Worm (Caenorhabditis elegans) whole organism, L4 larva: ENCODE data around the gene ZK1067.4.

ENCODE experiments used
- D1046.2 ChIP-seq: fragments of 200-800 bp; sonication (Bioruptor generic); IDR thresholded peaks from 2 replicates; pipeline ENCODE4 v1.3.6; 2022; ENCODE audit warnings: missing genetic modification characterization, missing compliant biosample characterization
- R02D3.7 ChIP-seq: fragments of 150-350 bp; sonication (generic microtip); optimal IDR thresholded peaks from 3 replicates; lab custom pipeline; 2014; ENCODE audit warnings: missing biosample characterization, missing genetic modification characterization
- T20F7.1 ChIP-seq: fragments of 200-800 bp; sonication (Bioruptor generic); optimal IDR thresholded peaks from 2 replicates; lab custom pipeline; 2018; ENCODE audit warnings: mild to moderate bottlenecking, missing genetic modification characterization, missing compliant biosample characterization
- Y48G9A.11 ChIP-seq: fragments of 200-800 bp; sonication (Bioruptor generic); IDR thresholded peaks from 2 replicates; pipeline ENCODE4 v1.3.6; 2022; ENCODE audit warnings: missing genetic modification reagents, missing genetic modification characterization, missing compliant biosample characterization
- Y5F2A.4 ChIP-seq: fragments of 200-800 bp; sonication (Bioruptor generic); optimal IDR thresholded peaks from 2 replicates; lab custom pipeline; 2018; ENCODE audit warnings: mild to moderate bottlenecking, missing genetic modification characterization, missing compliant biosample characterization
- Y75B8A.6 ChIP-seq: fragments of 200-800 bp; sonication (Bioruptor generic); IDR thresholded peaks from 2 replicates; pipeline ENCODE4 v1.3.6; 2022; ENCODE audit warnings: missing genetic modification reagents, missing genetic modification characterization, missing compliant biosample characterization
- daf-16 ChIP-seq, 3 experiments: sonication (generic microtip); optimal IDR thresholded peaks; 2 replicates each; lab custom pipeline; 2016 to 2017; ENCODE audit warnings: missing genetic modification characterization in 3 of 3, missing genetic modification reagents in 3 of 3, mild to moderate bottlenecking in 2 of 3, missing compliant biosample characterization in 2 of 3, missing biosample characterization in 1 of 3, moderate library complexity in 1 of 3
- daf-8 ChIP-seq: fragments of 200-800 bp; sonication (Bioruptor generic); IDR thresholded peaks from 2 replicates; pipeline ENCODE4 v1.3.6; 2022; ENCODE audit warnings: missing genetic modification characterization, missing compliant biosample characterization
- dmd-8 ChIP-seq: fragments of 200-800 bp; sonication (Bioruptor generic); IDR thresholded peaks from 2 replicates; pipeline ENCODE4 v1.3.6; 2022; ENCODE audit warnings: missing genetic modification characterization, missing compliant biosample characterization
- duxl-1 ChIP-seq: sonication (generic microtip); optimal IDR thresholded peaks from 2 replicates; lab custom pipeline; 2016; ENCODE audit warnings: mild to moderate bottlenecking, missing genetic modification characterization, moderate library complexity, missing compliant biosample characterization; ENCODE audit not compliant: poor library complexity
- dve-1 ChIP-seq: sonication (generic microtip); optimal IDR thresholded peaks from 2 replicates; lab custom pipeline; 2017; ENCODE audit warnings: antibody characterized with exemption, mild to moderate bottlenecking, missing genetic modification characterization, missing compliant biosample characterization; ENCODE audit not compliant: insufficient read depth
- egl-43 ChIP-seq: fragments of 200-800 bp; sonication (Bioruptor generic); IDR thresholded peaks from 2 replicates; pipeline ENCODE4 v1.3.6; 2022; ENCODE audit warnings: missing genetic modification reagents, missing genetic modification characterization, missing compliant biosample characterization
- fos-1 ChIP-seq: fragments of 150-350 bp; optimal IDR thresholded peaks from 2 replicates; lab custom pipeline; 2014; ENCODE audit warnings: missing biosample characterization, missing genetic modification characterization
- hlh-11 ChIP-seq: fragments of 200-800 bp; sonication (Bioruptor generic); optimal IDR thresholded peaks from 2 replicates; lab custom pipeline; 2018; ENCODE audit warnings: mild to moderate bottlenecking, missing genetic modification characterization, missing compliant biosample characterization
- hmg-1.1 ChIP-seq: fragments of 200-800 bp; sonication (Bioruptor generic); IDR thresholded peaks from 2 replicates; pipeline ENCODE4 v1.3.6; 2022; ENCODE audit warnings: missing genetic modification reagents, missing genetic modification characterization, missing compliant biosample characterization
- lin-1 ChIP-seq: fragments of 200-800 bp; sonication (Bioruptor generic); IDR thresholded peaks from 2 replicates; pipeline ENCODE4 v1.3.6; 2022; ENCODE audit warnings: missing genetic modification reagents, missing genetic modification characterization, missing compliant biosample characterization
- lsy-2 ChIP-seq, 2 experiments: fragments of 150-350 bp in 1 of 2; sonication (generic microtip) in 1 of 2; optimal IDR thresholded peaks; 2 replicates each; lab custom pipeline; 2014 to 2017; ENCODE audit warnings: missing biosample characterization in 2 of 2, missing genetic modification characterization in 2 of 2
- mdl-1 ChIP-seq, 2 experiments: fragments of 150-350 bp in 1 of 2; sonication (generic microtip) in 1 of 2; optimal IDR thresholded peaks; 2 replicates each; lab custom pipeline; 2014 to 2017; ENCODE audit warnings: missing biosample characterization in 2 of 2, missing genetic modification characterization in 2 of 2
- mep-1 ChIP-seq: fragments of 150-350 bp; sonication (generic microtip); optimal IDR thresholded peaks from 3 replicates; lab custom pipeline; 2014; ENCODE audit warnings: missing biosample characterization, missing genetic modification characterization
- mes-2 ChIP-seq: sonication (generic microtip); optimal IDR thresholded peaks from 2 replicates; lab custom pipeline; 2016; ENCODE audit warnings: missing genotype, mild to moderate bottlenecking, missing genetic modification characterization, missing compliant biosample characterization; ENCODE audit not compliant: poor library complexity, severe bottlenecking
- nhr-10 ChIP-seq: fragments of 150-350 bp; optimal IDR thresholded peaks from 2 replicates; lab custom pipeline; 2014; ENCODE audit warnings: missing biosample characterization, missing genetic modification characterization
- nhr-28 ChIP-seq: fragments of 150-350 bp; optimal IDR thresholded peaks from 2 replicates; lab custom pipeline; 2014; ENCODE audit warnings: missing biosample characterization, missing genetic modification characterization
- nhr-48 ChIP-seq: sonication (generic microtip); optimal IDR thresholded peaks from 2 replicates; lab custom pipeline; 2016; ENCODE audit warnings: mild to moderate bottlenecking, missing genetic modification characterization, missing compliant biosample characterization
- pqm-1 ChIP-seq: sonication (generic microtip); optimal IDR thresholded peaks from 2 replicates; lab custom pipeline; 2017; ENCODE audit warnings: missing biosample characterization, missing genetic modification characterization
- saeg-2 ChIP-seq: fragments of 200-800 bp; sonication (Bioruptor generic); IDR thresholded peaks from 2 replicates; pipeline ENCODE4 v1.3.6; 2022; ENCODE audit warnings: missing genetic modification reagents, missing genetic modification characterization, missing compliant biosample characterization
- snpc-1.2 ChIP-seq: fragments of 200-800 bp; sonication (Bioruptor generic); IDR thresholded peaks from 2 replicates; pipeline ENCODE4 v1.3.6; 2022; ENCODE audit warnings: missing genetic modification reagents, missing genetic modification characterization, missing compliant biosample characterization
- unc-39 ChIP-seq: sonication (generic microtip); optimal IDR thresholded peaks from 2 replicates; lab custom pipeline; 2017; ENCODE audit warnings: missing biosample characterization, missing genetic modification characterization
- unc-62 ChIP-seq, 3 experiments: fragments of 150-350 bp in 1 of 3; sonication (generic microtip); optimal IDR thresholded peaks in 2 of 3; peaks in 1 of 3; 1 replicate in 1 of 3; 2 replicates in 2 of 3; lab custom pipeline; 2014 to 2017; ENCODE audit warnings: missing biosample characterization in 3 of 3, missing genetic modification characterization in 3 of 3, missing genetic modification reagents in 3 of 3, missing genotype in 1 of 3
- zfp-3 ChIP-seq: fragments of 200-800 bp; sonication (Bioruptor generic); conservative IDR thresholded peaks from 2 replicates; pipeline ENCODE4 v1.3.6; 2022; ENCODE audit warnings: missing genetic modification reagents, missing genetic modification characterization, missing compliant biosample characterization
- zip-11 ChIP-seq: fragments of 200-800 bp; sonication (Bioruptor generic); IDR thresholded peaks from 2 replicates; pipeline ENCODE4 v1.3.6; 2022; ENCODE audit warnings: missing genetic modification characterization, missing compliant biosample characterization

The ZK1067.4 gene

ce11 chrII:9172849-9173248, 37.3 kb upstream of the ZK1067.4 start, which contains the start of gene T23G7.2:
TSS of gene T23G7.2 (minus strand) at chrII:9172949.
- no peak for TF ChIP-seq fos-1 (tag; lab: Kevin White, UChicago)
- TF ChIP-seq unc-62 (GFP tag; optimal IDR thresholded peaks at IDR 0.05 in 1 of 2; lab: Kevin White, UChicago): peak in 1 of 2 experiments; percentile 27
- no peak for TF ChIP-seq unc-62 (tag; optimal IDR thresholded peaks at IDR 0.05; lab: Kevin White, UChicago)
- TF ChIP-seq zfp-3 (GFP tag; lab: Robert Waterston, UW): no peak
- TF ChIP-seq zip-11 (GFP tag; lab: Robert Waterston, UW): no peak

- no peak for TF ChIP-seq Y75B8A.6 (GFP tag; lab: Robert Waterston, UW)
- TF ChIP-seq unc-62 (GFP tag; optimal IDR thresholded peaks at IDR 0.05 in 1 of 2; lab: Kevin White, UChicago): peak in 1 of 2 experiments; percentile 94
- TF ChIP-seq unc-62 (tag; optimal IDR thresholded peaks at IDR 0.05; lab: Kevin White, UChicago): no peak
- no peak for TF ChIP-seq fos-1 (tag; lab: Kevin White, UChicago)
- TF ChIP-seq, all 104 proteins: peak for 1
These were observed 36.7 kb upstream of the ZK1067.4 start for ce11 chrII:9173471-9173870.

ce11 chrII:9176523-9176922, 33.7 kb upstream of the ZK1067.4 start:
- TF ChIP-seq D1046.2 (no peak), Y48G9A.11 (GFP tag; lab: Robert Waterston, UW) (no peak), unc-62 (GFP tag; optimal IDR thresholded peaks at IDR 0.05 in 1 of 2; lab: Kevin White, UChicago) (peak in 1 of 2 experiments; percentile 88), unc-62 (tag; optimal IDR thresholded peaks at IDR 0.05; lab: Kevin White, UChicago) (no peak), nhr-10 (tag; lab: Kevin White, UChicago) (no peak), nhr-48 (no peak)

DNA sequence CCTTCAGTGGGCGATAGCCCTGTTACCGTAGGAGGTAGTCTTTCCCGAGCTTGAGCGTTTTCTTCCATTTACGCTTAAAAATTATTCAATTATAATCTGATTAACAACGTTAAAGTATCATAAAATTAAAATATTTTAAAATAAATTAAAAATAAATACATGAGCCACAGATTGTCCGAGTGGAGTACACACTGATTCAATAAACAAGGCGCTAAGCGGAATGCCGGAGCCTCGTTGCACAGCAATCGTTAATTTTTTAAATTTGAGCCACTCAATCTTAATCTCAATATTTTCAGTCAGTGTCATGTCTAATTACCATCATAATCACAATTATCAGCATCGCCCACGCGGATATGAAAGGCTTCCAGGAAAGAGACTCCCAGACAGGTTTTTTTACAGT, 33.1 kb upstream of the ZK1067.4 start, which contains the start of the genes sec-5 and pir-1:
TSS of gene sec-5 (minus strand) at position 73 of the 400 bp plus-strand sequence.
TSS of gene pir-1 (plus strand) at position 221 of the 400 bp plus-strand sequence.
- TF ChIP-seq zip-11 (GFP tag; lab: Robert Waterston, UW): no peak
- peak; percentile 91 for TF ChIP-seq Y48G9A.11 (GFP tag; lab: Robert Waterston, UW)
- peak; percentile 78 for TF ChIP-seq mes-2 (tag; lab: Kevin White, UChicago)
- TF ChIP-seq saeg-2 (GFP tag; lab: Robert Waterston, UW): no peak
- peak; percentile 98 for TF ChIP-seq T20F7.1
- TF ChIP-seq Y75B8A.6 (GFP tag; lab: Robert Waterston, UW): no peak
- no peak for TF ChIP-seq daf-8 (GFP tag; lab: Robert Waterston, UW)
- TF ChIP-seq daf-16 (GFP tag; optimal IDR thresholded peaks at IDR 0.05; lab: Kevin White, UChicago): no peak
- TF ChIP-seq daf-16 (tag; optimal IDR thresholded peaks at IDR 0.05; lab: Kevin White, UChicago): peak; percentile 46
- TF ChIP-seq lsy-2 (tag; optimal IDR thresholded peaks at IDR 0.05; lab: Kevin White, UChicago): peak in 1 of 2 experiments; percentile 72
- TF ChIP-seq dve-1 (tag; lab: Kevin White, UChicago): peak; percentile 15
- no peak for TF ChIP-seq hmg-1.1 (GFP tag; lab: Robert Waterston, UW)
- TF ChIP-seq egl-43 (GFP tag; lab: Robert Waterston, UW): no peak
- no peak for TF ChIP-seq duxl-1 (tag; lab: Kevin White, UChicago)

ce11 chrII:9178811-9179210, 31.4 kb upstream of the ZK1067.4 start:
- TF ChIP-seq mdl-1 (tag; optimal IDR thresholded peaks at IDR 0.05; lab: Kevin White, UChicago) (no peak), R02D3.7 (no peak), D1046.2 (no peak), unc-62 (GFP tag; optimal IDR thresholded peaks at IDR 0.05 in 1 of 2; lab: Kevin White, UChicago) (peak in 1 of 2 experiments; percentile 78), unc-62 (tag; optimal IDR thresholded peaks at IDR 0.05; lab: Kevin White, UChicago) (no peak), dve-1 (tag; lab: Kevin White, UChicago) (no peak), mep-1 (tag; lab: Kevin White, UChicago) (no peak), hmg-1.1 (GFP tag; lab: Robert Waterston, UW) (no peak), lin-1 (GFP tag; lab: Robert Waterston, UW) (no peak)

DNA sequence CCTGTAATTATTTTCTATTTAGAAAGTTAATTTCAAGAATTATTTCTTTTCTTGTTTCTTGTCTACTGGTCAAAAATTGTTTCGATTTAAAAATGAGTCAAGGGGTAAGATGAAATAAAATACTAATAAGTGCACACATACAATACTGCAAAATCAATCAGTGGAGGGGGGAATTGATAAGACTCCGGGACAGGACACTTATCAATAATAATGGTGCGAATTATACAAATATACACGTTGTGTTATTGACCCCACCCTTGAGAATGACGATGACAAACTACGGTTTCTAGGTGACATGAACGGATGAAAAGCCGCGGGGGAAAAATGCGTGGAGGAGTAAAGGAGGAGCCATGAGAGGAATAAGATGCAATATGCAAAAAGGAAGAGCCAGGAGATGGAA, 29.0 kb upstream of the ZK1067.4 start:
- TF ChIP-seq Y5F2A.4: no peak
- TF ChIP-seq daf-16 (GFP tag; optimal IDR thresholded peaks at IDR 0.05; lab: Kevin White, UChicago): no peak
- peak; percentile 48 for TF ChIP-seq daf-16 (tag; optimal IDR thresholded peaks at IDR 0.05; lab: Kevin White, UChicago)
- TF ChIP-seq unc-39 (tag; lab: Kevin White, UChicago): no peak
- TF ChIP-seq nhr-28 (tag; lab: Kevin White, UChicago): peak; percentile 65
- no peak for TF ChIP-seq T20F7.1
- TF ChIP-seq dmd-8: no peak
- TF ChIP-seq mes-2 (tag; lab: Kevin White, UChicago): peak; percentile 4
- TF ChIP-seq hlh-11 (tag; lab: Kevin White, UChicago): peak; percentile 26
- peak; percentile 85 for TF ChIP-seq pqm-1 (tag; lab: Kevin White, UChicago)
- no peak for TF ChIP-seq snpc-1.2
- peak; percentile 41 for TF ChIP-seq dve-1 (tag; lab: Kevin White, UChicago)
